Worm (Caenorhabditis elegans) whole organism, young adult: ENCODE measurements around the gene frpr-10.

Source experiments
- B0261.1 ChIP-seq: sonication (generic microtip); optimal IDR thresholded peaks from 2 replicates; lab custom pipeline; 2016; ENCODE audit warnings: mild to moderate bottlenecking, missing genetic modification characterization, moderate library complexity, missing compliant biosample characterization
- B0336.3 ChIP-seq: fragments of 200-800 bp; sonication (Bioruptor generic); IDR thresholded peaks from 2 replicates; pipeline ENCODE4 v1.3.6; 2022; ENCODE audit warnings: missing genetic modification characterization, missing compliant biosample characterization
- F10E7.11 ChIP-seq: sonication (generic microtip); optimal IDR thresholded peaks from 2 replicates; lab custom pipeline; 2017; ENCODE audit warnings: mild to moderate bottlenecking, missing genetic modification characterization, moderate library complexity, missing compliant biosample characterization
- F22D6.2 ChIP-seq: sonication (generic microtip); optimal IDR thresholded peaks from 2 replicates; lab custom pipeline; 2016; ENCODE audit warnings: mild to moderate bottlenecking, missing genetic modification characterization, missing compliant biosample characterization
- F33H1.4 ChIP-seq: fragments of 200-800 bp; sonication (Bioruptor generic); IDR thresholded peaks from 2 replicates; pipeline ENCODE4 v1.3.6; 2022; ENCODE audit warnings: missing genetic modification reagents, missing genetic modification characterization, missing compliant biosample characterization
- F57A8.1 ChIP-seq: fragments of 200-800 bp; sonication (Bioruptor generic); optimal IDR thresholded peaks from 2 replicates; lab custom pipeline; 2018; ENCODE audit warnings: mild to moderate bottlenecking, missing genetic modification characterization, moderate library complexity, missing compliant biosample characterization
- T26A5.8 ChIP-seq: sonication (generic microtip); optimal IDR thresholded peaks from 2 replicates; lab custom pipeline; 2016; ENCODE audit warnings: missing genetic modification characterization, missing compliant biosample characterization
- Y53G8AR.9 ChIP-seq: fragments of 200-800 bp; sonication (Bioruptor generic); conservative IDR thresholded peaks from 2 replicates; pipeline ENCODE4 v1.3.6; 2022; ENCODE audit warnings: missing genetic modification reagents, missing genetic modification characterization, missing compliant biosample characterization
- ZK185.1 ChIP-seq: sonication (generic microtip); optimal IDR thresholded peaks from 2 replicates; lab custom pipeline; 2016; ENCODE audit warnings: mild to moderate bottlenecking, missing genetic modification characterization, missing compliant biosample characterization; ENCODE audit not compliant: poor library complexity, severe bottlenecking
- aptf-2 ChIP-seq: fragments of 200-800 bp; sonication (Bioruptor generic); conservative IDR thresholded peaks from 2 replicates; pipeline ENCODE4 v1.3.6; 2022; ENCODE audit warnings: missing genetic modification reagents, missing genetic modification characterization, missing compliant biosample characterization
- attf-3 ChIP-seq: fragments of 200-800 bp; sonication (Bioruptor generic); conservative IDR thresholded peaks from 2 replicates; pipeline ENCODE4 v1.3.6; 2022; ENCODE audit warnings: missing genetic modification reagents, missing genetic modification characterization, missing compliant biosample characterization
- attf-6 ChIP-seq: fragments of 200-800 bp; sonication (Bioruptor generic); IDR thresholded peaks from 2 replicates; pipeline ENCODE4 v1.3.6; 2022; ENCODE audit warnings: missing genetic modification reagents, missing genetic modification characterization, missing compliant biosample characterization
- cebp-1 ChIP-seq, 2 experiments: fragments of 200-800 bp in 1 of 2; sonication (Bioruptor generic) in 1 of 2; sonication (generic microtip) in 1 of 2; IDR thresholded peaks in 1 of 2; optimal IDR thresholded peaks in 1 of 2; 2 replicates each; pipeline versions ENCODE4 v1.3.6 to Lab custom; 2017 to 2022; ENCODE audit warnings: missing compliant biosample characterization in 2 of 2, missing genetic modification characterization in 2 of 2, mild to moderate bottlenecking in 1 of 2, missing genetic modification reagents in 1 of 2, moderate library complexity in 1 of 2
- cebp-2 ChIP-seq: fragments of 200-800 bp; sonication (Bioruptor generic); IDR thresholded peaks from 2 replicates; pipeline ENCODE4 v1.3.6; 2022; ENCODE audit warnings: missing genetic modification characterization, missing compliant biosample characterization
- ceh-27 ChIP-seq: fragments of 200-800 bp; sonication (Bioruptor generic); optimal IDR thresholded peaks from 2 replicates; lab custom pipeline; 2018; ENCODE audit warnings: mild to moderate bottlenecking, missing genetic modification characterization, moderate library complexity, missing compliant biosample characterization
- ceh-40 ChIP-seq: fragments of 200-800 bp; sonication (Bioruptor generic); IDR thresholded peaks from 2 replicates; pipeline ENCODE4 v1.3.6; 2022; ENCODE audit warnings: missing genetic modification characterization, missing compliant biosample characterization
- ceh-79 ChIP-seq: sonication (generic microtip); optimal IDR thresholded peaks from 2 replicates; lab custom pipeline; 2017; ENCODE audit warnings: mild to moderate bottlenecking, missing genetic modification characterization, missing compliant biosample characterization
- ceh-91 ChIP-seq: fragments of 200-800 bp; sonication (Bioruptor generic); IDR thresholded peaks from 2 replicates; pipeline ENCODE4 v1.3.6; 2022; ENCODE audit warnings: missing genetic modification reagents, missing genetic modification characterization, missing compliant biosample characterization
- die-1 ChIP-seq: sonication (generic microtip); optimal IDR thresholded peaks from 2 replicates; lab custom pipeline; 2016; ENCODE audit warnings: missing genotype, mild to moderate bottlenecking, missing genetic modification characterization, missing compliant biosample characterization
- dox-1 ChIP-seq: fragments of 200-800 bp; sonication (Bioruptor generic); IDR thresholded peaks from 2 replicates; pipeline ENCODE4 v1.3.6; 2022; ENCODE audit warnings: missing genetic modification reagents, missing genetic modification characterization, missing compliant biosample characterization
- dpl-1 ChIP-seq: fragments of 150-350 bp; optimal IDR thresholded peaks from 2 replicates; lab custom pipeline; 2014; ENCODE audit warnings: missing biosample characterization, missing genetic modification reagents, missing genetic modification characterization
- ekl-4 ChIP-seq: fragments of 200-800 bp; sonication (Bioruptor generic); IDR thresholded peaks from 2 replicates; pipeline ENCODE4 v1.3.6; 2022; ENCODE audit warnings: missing genetic modification reagents, missing genetic modification characterization, missing compliant biosample characterization
- ets-4 ChIP-seq: fragments of 200-800 bp; sonication (Bioruptor generic); optimal IDR thresholded peaks from 2 replicates; lab custom pipeline; 2018; ENCODE audit warnings: mild to moderate bottlenecking, missing genetic modification characterization, missing compliant biosample characterization
- him-1 ChIP-seq: sonication (generic microtip); optimal IDR thresholded peaks from 2 replicates; lab custom pipeline; 2016; ENCODE audit warnings: missing genotype, missing genetic modification reagents, missing genetic modification characterization, missing compliant biosample characterization
- let-607 ChIP-seq, 2 experiments: fragments of 200-800 bp in 1 of 2; sonication (Bioruptor generic) in 1 of 2; sonication (generic microtip) in 1 of 2; optimal IDR thresholded peaks; 2 replicates each; lab custom pipeline; 2016 to 2018; ENCODE audit warnings: mild to moderate bottlenecking in 2 of 2, missing compliant biosample characterization in 2 of 2, missing genetic modification characterization in 2 of 2, moderate library complexity in 2 of 2, missing genotype in 1 of 2
- lin-26 ChIP-seq: fragments of 200-800 bp; sonication (Bioruptor generic); IDR thresholded peaks from 2 replicates; pipeline ENCODE4 v1.3.6; 2022; ENCODE audit warnings: missing genetic modification reagents, missing genetic modification characterization, missing compliant biosample characterization
- lin-35 ChIP-seq, 3 experiments: fragments of 150-350 bp in 2 of 3; sonication (generic microtip) in 1 of 3; optimal IDR thresholded peaks; 2 replicates each; lab custom pipeline; 2014 to 2018; ENCODE audit warnings: missing biosample characterization in 3 of 3, missing genetic modification characterization in 3 of 3, missing genetic modification reagents in 3 of 3
- lin-40 ChIP-seq: sonication (generic microtip); optimal IDR thresholded peaks from 2 replicates; lab custom pipeline; 2016; ENCODE audit warnings: missing genetic modification characterization, mild to moderate bottlenecking, missing compliant biosample characterization, missing genotype, missing genetic modification reagents
- lir-1 ChIP-seq: fragments of 200-800 bp; sonication (Bioruptor generic); conservative IDR thresholded peaks from 2 replicates; pipeline ENCODE4 v1.3.6; 2022; ENCODE audit warnings: missing genetic modification reagents, missing genetic modification characterization, missing compliant biosample characterization
- madf-10 ChIP-seq: sonication (generic microtip); optimal IDR thresholded peaks from 2 replicates; lab custom pipeline; 2016; ENCODE audit warnings: mild to moderate bottlenecking, missing genetic modification characterization, missing compliant biosample characterization
- madf-8 ChIP-seq: fragments of 200-800 bp; sonication (Bioruptor generic); conservative IDR thresholded peaks from 2 replicates; pipeline ENCODE4 v1.3.6; 2022; ENCODE audit warnings: missing genetic modification reagents, missing genetic modification characterization, missing compliant biosample characterization
- mes-4 ChIP-seq: sonication (generic microtip); optimal IDR thresholded peaks from 2 replicates; lab custom pipeline; 2016; ENCODE audit warnings: missing genotype, missing genetic modification characterization, missing compliant biosample characterization
- nfya-1 ChIP-seq: sonication (generic microtip); optimal IDR thresholded peaks from 2 replicates; lab custom pipeline; 2017; ENCODE audit warnings: antibody characterized with exemption, missing compliant biosample characterization, missing genetic modification characterization, borderline replicate concordance; ENCODE audit not compliant: insufficient read depth
- pbrm-1 ChIP-seq: fragments of 200-800 bp; sonication (Bioruptor generic); IDR thresholded peaks from 2 replicates; pipeline ENCODE4 v1.3.6; 2022; ENCODE audit warnings: missing genetic modification reagents, missing genetic modification characterization, missing compliant biosample characterization
- rec-8 ChIP-seq, 2 experiments: sonication (generic microtip); optimal IDR thresholded peaks; 2 replicates each; lab custom pipeline; 2016; ENCODE audit warnings: mild to moderate bottlenecking in 2 of 2, missing genetic modification characterization in 2 of 2, missing genetic modification reagents in 2 of 2, missing genotype in 2 of 2, missing biosample characterization in 1 of 2, missing compliant biosample characterization in 1 of 2, moderate library complexity in 1 of 2
- rpc-1 ChIP-seq, 2 experiments: fragments of 150-350 bp in 1 of 2; sonication (generic microtip) in 1 of 2; optimal IDR thresholded peaks; 2 replicates each; lab custom pipeline; 2014 to 2018; ENCODE audit warnings: missing biosample characterization in 1 of 2, missing genetic modification characterization in 1 of 2, missing genetic modification reagents in 1 of 2, missing genotype in 1 of 2
- snpc-4 ChIP-seq, 5 experiments: fragments of 150-350 bp in 1 of 5; sonication (generic microtip) in 4 of 5; optimal IDR thresholded peaks; 2 replicates each; lab custom pipeline; 2014 to 2018; ENCODE audit warnings: missing genetic modification characterization in 5 of 5, missing biosample characterization in 3 of 5, antibody characterized with exemption in 2 of 5, mild to moderate bottlenecking in 2 of 5, missing compliant biosample characterization in 2 of 5, missing genotype in 2 of 5, moderate library complexity in 2 of 5, missing genetic modification reagents in 1 of 5
- somi-1 ChIP-seq: fragments of 200-800 bp; sonication (Bioruptor generic); optimal IDR thresholded peaks from 2 replicates; lab custom pipeline; 2018; ENCODE audit warnings: mild to moderate bottlenecking, missing genetic modification characterization, missing compliant biosample characterization
- tbp1 ChIP-seq: fragments of 200-800 bp; sonication (Bioruptor generic); optimal IDR thresholded peaks from 2 replicates; lab custom pipeline; 2018; ENCODE audit warnings: mild to moderate bottlenecking, missing genetic modification characterization, missing compliant biosample characterization
- tbx-9 ChIP-seq: sonication (generic microtip); optimal IDR thresholded peaks from 2 replicates; lab custom pipeline; 2016; ENCODE audit warnings: borderline replicate concordance, missing genetic modification characterization, inconsistent platforms, missing compliant biosample characterization
- tlf-1 ChIP-seq: fragments of 200-800 bp; sonication (Bioruptor generic); optimal IDR thresholded peaks from 2 replicates; lab custom pipeline; 2018; ENCODE audit warnings: mild to moderate bottlenecking, missing genetic modification characterization, missing compliant biosample characterization
- unc-130 ChIP-seq: sonication (generic microtip); optimal IDR thresholded peaks from 2 replicates; lab custom pipeline; 2016; ENCODE audit warnings: missing genetic modification reagents, missing genetic modification characterization, missing compliant biosample characterization
- unc-62 ChIP-seq: fragments of 150-350 bp; optimal IDR thresholded peaks from 2 replicates; lab custom pipeline; 2014; ENCODE audit warnings: missing biosample characterization, missing genetic modification reagents, missing genetic modification characterization
- zim-3 ChIP-seq: sonication (generic microtip); optimal IDR thresholded peaks from 2 replicates; lab custom pipeline; 2017; ENCODE audit warnings: mild to moderate bottlenecking, missing genetic modification characterization, moderate library complexity, missing compliant biosample characterization
- ztf-26 ChIP-seq: sonication (generic microtip); optimal IDR thresholded peaks from 2 replicates; lab custom pipeline; 2017; ENCODE audit warnings: missing genetic modification characterization, missing compliant biosample characterization
- ztf-3 ChIP-seq: fragments of 200-800 bp; sonication (Bioruptor generic); optimal IDR thresholded peaks from 2 replicates; lab custom pipeline; 2018; ENCODE audit warnings: mild to moderate bottlenecking, missing genetic modification characterization, missing compliant biosample characterization
- ztf-6 ChIP-seq: fragments of 200-800 bp; sonication (Bioruptor generic); IDR thresholded peaks from 2 replicates; pipeline ENCODE4 v1.3.6; 2022; ENCODE audit warnings: missing genetic modification reagents, missing genetic modification characterization, missing compliant biosample characterization

Gene frpr-10

ce11 chrIV:7958092-7958491, 488 bp downstream of the frpr-10 start (continued):
- no peak; the same call in 1 of the 2 replicates for TF ChIP-seq attf-3 (GFP tag; lab: Robert Waterston, UW)
- no peak for TF ChIP-seq mes-4 (tag; lab: Kevin White, UChicago)
- no peak for TF ChIP-seq zim-3
- TF ChIP-seq dox-1: peak; percentile 54
- no peak for TF ChIP-seq madf-10 (tag; lab: Kevin White, UChicago)
- no peak for TF ChIP-seq let-607 (tag; optimal IDR thresholded peaks at IDR 0.05; lab: Kevin White, UChicago)
- TF ChIP-seq Y53G8AR.9 (GFP tag; lab: Robert Waterston, UW): no peak
- no peak for TF ChIP-seq die-1
- peak; percentile 91 for TF ChIP-seq aptf-2 (GFP tag; lab: Robert Waterston, UW)
- no peak for TF ChIP-seq attf-6
- TF ChIP-seq ceh-27 (GFP tag; lab: Kevin White, UChicago): no peak
- TF ChIP-seq B0336.3 (GFP tag; lab: Robert Waterston, UW): no peak
- peak; percentile 7 for TF ChIP-seq him-1
- no peak for TF ChIP-seq lin-40 (tag; lab: Kevin White, UChicago)
- no peak for TF ChIP-seq cebp-2 (GFP tag; lab: Robert Waterston, UW)
- TF ChIP-seq F10E7.11 (tag; lab: Kevin White, UChicago): no peak
- TF ChIP-seq ceh-79: no peak
- peak; percentile 4 for TF ChIP-seq snpc-4 (GFP tag; optimal IDR thresholded peaks at IDR 0.05; lab: Kevin White, UChicago)
- peak in 2 of 4 experiments; percentile 44 to 49 for TF ChIP-seq snpc-4 (tag; optimal IDR thresholded peaks at IDR 0.05; lab: Kevin White, UChicago)
- no peak for TF ChIP-seq F22D6.2
- no peak for TF ChIP-seq lir-1 (GFP tag; lab: Robert Waterston, UW)
- TF ChIP-seq ekl-4: 0 out of 2 replicates have a peak, but pooled peaks have one; percentile 13
- TF ChIP-seq somi-1 (GFP tag; lab: Kevin White, UChicago): no peak
- peak; percentile 61 for TF ChIP-seq tlf-1 (GFP tag; lab: Kevin White, UChicago)
- no peak for TF ChIP-seq nfya-1 (tag; lab: Kevin White, UChicago)
- no peak for TF ChIP-seq B0261.1 (tag; lab: Kevin White, UChicago)
- TF ChIP-seq ceh-91 (GFP tag; lab: Robert Waterston, UW): peak; percentile 84
- peak; percentile 37 for TF ChIP-seq dpl-1
- no peak for TF ChIP-seq ets-4 (GFP tag; lab: Kevin White, UChicago)
- TF ChIP-seq rpc-1 (optimal IDR thresholded peaks at IDR 0.05; lab: Kevin White, UChicago): no peak
- no peak for TF ChIP-seq rpc-1 (tag; optimal IDR thresholded peaks at IDR 0.05; lab: Kevin White, UChicago)
- no peak for TF ChIP-seq ztf-26 (tag; lab: Kevin White, UChicago)
- no peak for TF ChIP-seq ztf-6
- TF ChIP-seq F57A8.1 (GFP tag; lab: Kevin White, UChicago): no peak
- TF ChIP-seq lin-26 (GFP tag; lab: Robert Waterston, UW): no peak
- no peak for TF ChIP-seq ZK185.1 (tag; lab: Kevin White, UChicago)
- TF ChIP-seq ztf-3 (GFP tag; lab: Kevin White, UChicago): no peak
- TF ChIP-seq cebp-1 (GFP tag; IDR thresholded peaks at IDR 0.05; lab: Robert Waterston, UW): no peak
- no peak for TF ChIP-seq cebp-1 (tag; optimal IDR thresholded peaks at IDR 0.05; lab: Kevin White, UChicago)

- TF ChIP-seq lin-35 (GFP tag; optimal IDR thresholded peaks at IDR 0.05; lab: Kevin White, UChicago) (peak in 1 of 3 experiments; percentile 16), F33H1.4 (GFP tag; lab: Robert Waterston, UW) (peak; percentile 43), dox-1 (0 out of 2 replicates have a peak, but pooled peaks have one; percentile 5), madf-8 (GFP tag; lab: Robert Waterston, UW) (no peak), unc-62 (no peak), tbx-9 (tag; lab: Kevin White, UChicago) (peak; percentile 28), unc-130 (GFP tag; lab: Kevin White, UChicago) (peak; percentile 52), rec-8 (tag; optimal IDR thresholded peaks at IDR 0.05; lab: Kevin White, UChicago) (peak in 1 of 2 experiments; percentile 4), ceh-40 (GFP tag; lab: Robert Waterston, UW) (0 out of 2 replicates have a peak, but pooled peaks have one; percentile 33), pbrm-1 (GFP tag; lab: Robert Waterston, UW) (peak; percentile 24; the same call in 1 of the 2 replicates), T26A5.8 (peak; percentile 72), tbp1 (GFP tag; lab: Kevin White, UChicago) (peak; percentile 61)
These were observed 4.3 kb downstream of the frpr-10 start for ce11 chrIV:7961889-7962342.
